Fruit fly (Drosophila melanogaster) whole organism, adult: ENCODE results near the gene Mob3.

Experiments
- CG11617 ChIP-seq: fragments of 200-800 bp; sonication (Bioruptor generic); optimal IDR thresholded peaks from 2 replicates; lab custom pipeline; 2017; ENCODE audit warnings: mild to moderate bottlenecking, missing biosample characterization, missing genetic modification reagents, missing genetic modification characterization
- CG12768 ChIP-seq: fragments of 200-800 bp; sonication (Bioruptor generic); optimal IDR thresholded peaks from 2 replicates; lab custom pipeline; 2017; ENCODE audit warnings: missing biosample characterization, missing genetic modification characterization, mild to moderate bottlenecking, moderate library complexity, missing genetic modification reagents
- bab1 ChIP-seq: fragments of 200-800 bp; sonication (Bioruptor generic); optimal IDR thresholded peaks from 3 replicates; lab custom pipeline; 2019; ENCODE audit warnings: missing biosample characterization, mild to moderate bottlenecking, missing genetic modification characterization, moderate library complexity
- ovo ChIP-seq: fragments of 200-800 bp; sonication (Bioruptor generic); optimal IDR thresholded peaks from 2 replicates; lab custom pipeline; 2016; ENCODE audit warnings: missing biosample characterization, missing genetic modification characterization
- pad ChIP-seq: fragments of 200-800 bp; sonication (Bioruptor generic); optimal IDR thresholded peaks from 3 replicates; lab custom pipeline; 2017; ENCODE audit warnings: missing biosample characterization, missing genetic modification characterization, mild to moderate bottlenecking, moderate library complexity, missing genetic modification reagents

DNA sequence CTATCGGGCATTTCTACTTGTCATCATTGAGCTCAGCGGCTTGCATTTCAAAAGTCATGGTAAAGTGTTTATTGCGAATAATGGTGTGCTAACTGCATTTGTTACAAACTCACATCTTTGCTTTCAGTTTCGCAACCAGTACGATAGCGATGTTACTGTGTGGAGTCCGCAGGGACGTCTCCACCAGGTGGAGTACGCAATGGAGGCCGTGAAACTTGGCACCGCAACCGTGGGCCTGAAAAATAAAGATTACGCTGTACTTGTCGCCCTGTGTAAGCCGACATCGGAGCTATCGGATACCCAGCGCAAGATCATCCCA is 43.8 kb upstream of the Mob3 start:
- TF ChIP-seq pad, result no peak
- TF ChIP-seq CG11617 (GFP tag; lab: Kevin White, UChicago), result no peak
- TF ChIP-seq ovo (GFP tag; lab: Kevin White, UChicago), result no peak
- TF ChIP-seq bab1 (GFP tag; lab: Kevin White, UChicago), result no peak
- TF ChIP-seq CG12768 (GFP tag; lab: Kevin White, UChicago), result no peak
